Worm (Caenorhabditis elegans) whole organism, L1 larva: Measurements from ENCODE around the gene wdr-54.

Experiments
- ces-1 ChIP-seq: fragments of 150-350 bp; optimal IDR thresholded peaks from 2 replicates; lab custom pipeline; 2014; ENCODE audit warnings: missing biosample characterization, missing genetic modification reagents, missing genetic modification characterization
- elt-2 ChIP-seq: sonication (generic microtip); optimal IDR thresholded peaks from 2 replicates; lab custom pipeline; 2016; ENCODE audit warnings: missing genetic modification characterization, mild to moderate bottlenecking, inconsistent platforms, missing compliant biosample characterization, missing genetic modification reagents
- lin-13 ChIP-seq: fragments of 150-350 bp; optimal IDR thresholded peaks from 2 replicates; lab custom pipeline; 2014; ENCODE audit warnings: missing biosample characterization, missing genetic modification reagents, missing genetic modification characterization
- lin-39 ChIP-seq: fragments of 150-350 bp; optimal IDR thresholded peaks from 2 replicates; lab custom pipeline; 2014; ENCODE audit warnings: missing biosample characterization, missing genetic modification reagents, missing genetic modification characterization
- nhr-11 ChIP-seq: fragments of 150-350 bp; optimal IDR thresholded peaks from 2 replicates; lab custom pipeline; 2014; ENCODE audit warnings: missing biosample characterization, missing genetic modification characterization
- nhr-237 ChIP-seq: fragments of 150-350 bp; optimal IDR thresholded peaks from 2 replicates; lab custom pipeline; 2014; ENCODE audit warnings: missing biosample characterization, missing genetic modification characterization

ce11 chrX:871020-871419, 42.3 kb downstream of the wdr-54 start, which contains the start of gene lgl-1:
- no peak for TF ChIP-seq nhr-11 (tag; lab: Kevin White, UChicago)
- TF ChIP-seq nhr-237 (tag; lab: Kevin White, UChicago): no peak
- TF ChIP-seq elt-2: no peak
- TF ChIP-seq lin-39: no peak
- no peak for TF ChIP-seq ces-1 (GFP tag; lab: Kevin White, UChicago)
- no peak for TF ChIP-seq lin-13 (GFP tag; lab: Kevin White, UChicago)
